Worm (Caenorhabditis elegans) whole organism, L3 larva: ENCODE data around the gene eef-1B.2.
A peak's percentile ranks its signal among the peaks of the same experiment; 100 is the strongest.

Experiments
- R02D3.7 ChIP-seq: fragments of 150-350 bp; optimal IDR thresholded peaks from 2 replicates; lab custom pipeline; 2014; ENCODE audit warnings: missing biosample characterization, missing genetic modification characterization
- aly-2 ChIP-seq: fragments of 150-350 bp; optimal IDR thresholded peaks from 2 replicates; lab custom pipeline; 2014; ENCODE audit warnings: missing biosample characterization, missing genetic modification characterization
- ama-1 ChIP-seq: fragments of 150-350 bp; optimal IDR thresholded peaks from 2 replicates; lab custom pipeline; 2018
- ceh-16 ChIP-seq: sonication (generic microtip); optimal IDR thresholded peaks from 2 replicates; lab custom pipeline; 2017; ENCODE audit warnings: missing biosample characterization, missing genetic modification characterization
- ceh-28 ChIP-seq: fragments of 150-350 bp; optimal IDR thresholded peaks from 2 replicates; lab custom pipeline; 2014; ENCODE audit warnings: missing biosample characterization, missing genetic modification reagents, missing genetic modification characterization
- egl-5 ChIP-seq: fragments of 150-350 bp; optimal IDR thresholded peaks from 2 replicates; lab custom pipeline; 2017; ENCODE audit warnings: missing biosample characterization, missing genetic modification reagents, missing genetic modification characterization, inconsistent platforms
- elt-2 ChIP-seq: sonication (generic microtip); optimal IDR thresholded peaks from 2 replicates; lab custom pipeline; 2016; ENCODE audit warnings: missing genetic modification reagents, mild to moderate bottlenecking, missing genetic modification characterization, missing compliant biosample characterization
- elt-3 ChIP-seq, 3 experiments: fragments of 150-350 bp in 1 of 3; sonication (generic microtip) in 2 of 3; optimal IDR thresholded peaks; 2 replicates in 2 of 3; 4 replicates in 1 of 3; lab custom pipeline; 2014 to 2017; ENCODE audit warnings: missing biosample characterization in 3 of 3, missing genetic modification characterization in 3 of 3
- eor-1 ChIP-seq, 2 experiments: fragments of 150-350 bp; optimal IDR thresholded peaks; 2 replicates each; lab custom pipeline; 2014 to 2018; ENCODE audit warnings: missing biosample characterization in 2 of 2, missing genetic modification characterization in 2 of 2
- fkh-10 ChIP-seq: sonication (generic microtip); optimal IDR thresholded peaks from 2 replicates; lab custom pipeline; 2017; ENCODE audit warnings: missing biosample characterization, missing genetic modification reagents, missing genetic modification characterization
- fkh-2 ChIP-seq: fragments of 150-350 bp; optimal IDR thresholded peaks from 2 replicates; lab custom pipeline; 2014; ENCODE audit warnings: missing biosample characterization, missing genetic modification reagents, missing genetic modification characterization
- fos-1 ChIP-seq: fragments of 150-350 bp; optimal IDR thresholded peaks from 2 replicates; lab custom pipeline; 2014; ENCODE audit warnings: missing biosample characterization, missing genetic modification characterization
- hmg-11 ChIP-seq: sonication (generic microtip); optimal IDR thresholded peaks from 2 replicates; lab custom pipeline; 2016; ENCODE audit warnings: missing genetic modification characterization, missing compliant biosample characterization
- jun-1 ChIP-seq: fragments of 150-350 bp; optimal IDR thresholded peaks from 2 replicates; lab custom pipeline; 2014; ENCODE audit warnings: missing biosample characterization, missing genetic modification reagents, missing genetic modification characterization
- lin-15B ChIP-seq: fragments of 150-350 bp; optimal IDR thresholded peaks from 2 replicates; lab custom pipeline; 2014; ENCODE audit warnings: missing biosample characterization, missing genetic modification characterization
- lin-39 ChIP-seq: fragments of 150-350 bp; optimal IDR thresholded peaks from 2 replicates; lab custom pipeline; 2018; ENCODE audit warnings: missing biosample characterization, missing genetic modification reagents, missing genetic modification characterization
- lsy-12 ChIP-seq: sonication (generic microtip); optimal IDR thresholded peaks from 2 replicates; lab custom pipeline; 2016; ENCODE audit warnings: mild to moderate bottlenecking, missing genetic modification characterization, missing compliant biosample characterization
- mdl-1 ChIP-seq: fragments of 150-350 bp; optimal IDR thresholded peaks from 2 replicates; lab custom pipeline; 2014; ENCODE audit warnings: missing biosample characterization, missing genetic modification characterization
- mml-1 ChIP-seq: fragments of 150-350 bp; sonication (generic microtip); optimal IDR thresholded peaks from 3 replicates; lab custom pipeline; 2014; ENCODE audit warnings: missing biosample characterization, missing genetic modification characterization
- nfya-1 ChIP-seq: sonication (generic microtip); optimal IDR thresholded peaks from 2 replicates; lab custom pipeline; 2017; ENCODE audit warnings: missing genetic modification characterization, mild to moderate bottlenecking, missing compliant biosample characterization, antibody characterized with exemption, moderate library complexity; ENCODE audit not compliant: insufficient read depth
- nhr-11 ChIP-seq: fragments of 150-350 bp; optimal IDR thresholded peaks from 2 replicates; lab custom pipeline; 2014; ENCODE audit warnings: missing biosample characterization, missing genetic modification characterization
- nhr-12 ChIP-seq: fragments of 150-350 bp; optimal IDR thresholded peaks from 2 replicates; lab custom pipeline; 2014; ENCODE audit warnings: missing biosample characterization, missing genetic modification characterization
- nhr-23 ChIP-seq: fragments of 150-350 bp; optimal IDR thresholded peaks from 2 replicates; lab custom pipeline; 2014; ENCODE audit warnings: missing biosample characterization, missing genetic modification reagents, missing genetic modification characterization
- nhr-237 ChIP-seq: fragments of 150-350 bp; optimal IDR thresholded peaks from 2 replicates; lab custom pipeline; 2014; ENCODE audit warnings: missing biosample characterization, missing genetic modification characterization
- nhr-25 ChIP-seq: sonication (generic microtip); optimal IDR thresholded peaks from 2 replicates; lab custom pipeline; 2017; ENCODE audit warnings: missing biosample characterization, missing genetic modification characterization
- nhr-28 ChIP-seq: fragments of 150-350 bp; optimal IDR thresholded peaks from 2 replicates; lab custom pipeline; 2014; ENCODE audit warnings: missing biosample characterization, missing genetic modification characterization
- nhr-43 ChIP-seq: sonication (generic microtip); optimal IDR thresholded peaks from 2 replicates; lab custom pipeline; 2016; ENCODE audit warnings: mild to moderate bottlenecking, missing genetic modification characterization, missing compliant biosample characterization; ENCODE audit not compliant: poor library complexity, severe bottlenecking
- nhr-76 ChIP-seq: fragments of 150-350 bp; sonication (generic microtip); optimal IDR thresholded peaks from 5 replicates; lab custom pipeline; 2014; ENCODE audit warnings: missing biosample characterization, missing genetic modification characterization
- nhr-77 ChIP-seq: fragments of 150-350 bp; optimal IDR thresholded peaks from 2 replicates; lab custom pipeline; 2014; ENCODE audit warnings: missing biosample characterization, missing genetic modification characterization
- pha-4 ChIP-seq: fragments of 150-350 bp; optimal IDR thresholded peaks from 2 replicates; lab custom pipeline; 2014; ENCODE audit warnings: missing biosample characterization, missing genetic modification reagents, missing genetic modification characterization
- pqm-1 ChIP-seq: fragments of 150-350 bp; optimal IDR thresholded peaks from 2 replicates; lab custom pipeline; 2017; ENCODE audit warnings: missing biosample characterization, missing genetic modification characterization, inconsistent platforms
- sea-2 ChIP-seq: fragments of 150-350 bp; sonication (generic microtip); optimal IDR thresholded peaks from 4 replicates; lab custom pipeline; 2014; ENCODE audit warnings: missing biosample characterization, missing genetic modification reagents, missing genetic modification characterization
- skn-1 ChIP-seq: fragments of 150-350 bp; optimal IDR thresholded peaks from 2 replicates; lab custom pipeline; 2014; ENCODE audit warnings: missing biosample characterization, missing genetic modification characterization
- snpc-4 ChIP-seq: fragments of 150-350 bp; optimal IDR thresholded peaks from 2 replicates; lab custom pipeline; 2014; ENCODE audit warnings: missing biosample characterization, missing genetic modification characterization
- tbx-2 ChIP-seq: sonication (generic microtip); optimal IDR thresholded peaks from 2 replicates; lab custom pipeline; 2016; ENCODE audit warnings: mild to moderate bottlenecking, missing genetic modification characterization, missing compliant biosample characterization
- unc-39 ChIP-seq: sonication (generic microtip); optimal IDR thresholded peaks from 4 replicates; lab custom pipeline; 2017; ENCODE audit warnings: missing biosample characterization, missing genetic modification characterization
- unc-62 ChIP-seq: fragments of 150-350 bp; sonication (generic microtip); optimal IDR thresholded peaks from 4 replicates; lab custom pipeline; 2014; ENCODE audit warnings: missing biosample characterization, missing genetic modification reagents, missing genetic modification characterization
- zag-1 ChIP-seq: fragments of 150-350 bp; optimal IDR thresholded peaks from 2 replicates; lab custom pipeline; 2014; ENCODE audit warnings: missing biosample characterization, missing genetic modification characterization
- ztf-11 ChIP-seq: fragments of 150-350 bp; optimal IDR thresholded peaks from 2 replicates; lab custom pipeline; 2014; ENCODE audit warnings: missing biosample characterization, missing genetic modification characterization
- ztf-4 ChIP-seq: fragments of 150-350 bp; optimal IDR thresholded peaks from 2 replicates; lab custom pipeline; 2014; ENCODE audit warnings: missing biosample characterization, missing genetic modification characterization

Gene eef-1B.2

DNA sequence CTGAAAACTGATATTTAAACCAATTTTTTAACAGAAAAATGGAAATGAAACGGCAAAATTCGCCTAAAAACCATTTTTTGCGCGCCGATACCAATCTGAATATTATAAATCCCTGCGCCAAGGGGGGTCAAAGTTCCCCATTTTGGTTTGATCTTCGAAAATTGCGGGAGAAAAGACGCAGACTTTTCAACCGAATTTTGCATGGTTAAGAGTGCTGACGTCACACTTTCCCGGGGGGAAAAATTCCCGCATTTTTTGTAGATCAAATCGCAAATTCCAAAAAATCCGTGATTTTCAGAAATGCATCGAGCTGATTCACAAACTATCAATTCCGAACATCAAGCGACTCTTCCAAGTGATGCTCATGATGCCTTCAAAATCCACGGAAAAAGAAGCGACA, 7.6 kb upstream of the eef-1B.2 start:
- TF ChIP-seq nhr-11 (tag; lab: Kevin White, UChicago) (no peak), ceh-16 (tag; lab: Kevin White, UChicago) (no peak), elt-3 (tag; optimal IDR thresholded peaks at IDR 0.05; lab: Kevin White, UChicago) (no peak)

- TF ChIP-seq ceh-16 (tag; lab: Kevin White, UChicago) = no peak
- TF ChIP-seq lin-39 = no peak
- no peak for TF ChIP-seq nfya-1
- no peak for TF ChIP-seq lin-15B (tag; lab: Kevin White, UChicago)
- TF ChIP-seq nhr-76 = no peak
Observed at ce11 chrIV:15037492-15037891, 361 bp downstream of the eef-1B.2 start.

- TF ChIP-seq ztf-4 (no peak), egl-5 (no peak), elt-3 (tag; optimal IDR thresholded peaks at IDR 0.05; lab: Kevin White, UChicago) (no peak), zag-1 (no peak), mml-1 (tag; lab: Kevin White, UChicago) (no peak), jun-1 (tag; lab: Kevin White, UChicago) (no peak), ztf-11 (tag; lab: Kevin White, UChicago) (no peak), eor-1 (tag; optimal IDR thresholded peaks at IDR 0.05; lab: Kevin White, UChicago) (no peak), lsy-12 (tag; lab: Kevin White, UChicago) (no peak), pqm-1 (tag; lab: Kevin White, UChicago) (no peak), sea-2 (GFP tag; lab: Kevin White, UChicago) (no peak), R02D3.7 (tag; lab: Kevin White, UChicago) (no peak), nhr-237 (no peak), nfya-1 (no peak), tbx-2 (tag; lab: Kevin White, UChicago) (no peak), aly-2 (tag; lab: Kevin White, UChicago) (no peak)
Observed at ce11 chrIV:15038821-15039220, 1.7 kb downstream of the eef-1B.2 start.

ce11 chrIV:15039477-15039876, 2.3 kb downstream of the eef-1B.2 start, which contains the start of gene hrpu-1:
Gene hrpu-1 (plus strand): TSS chrIV:15039616.
- TF ChIP-seq snpc-4 (tag; lab: Kevin White, UChicago) = peak; percentile 67
- no peak for TF ChIP-seq mml-1 (tag; lab: Kevin White, UChicago)
- TF ChIP-seq ztf-11 (tag; lab: Kevin White, UChicago) = no peak
- peak; percentile 87 for TF ChIP-seq pha-4 (tag; lab: Kevin White, UChicago)
- no peak for TF ChIP-seq nhr-12 (tag; lab: Kevin White, UChicago)
- peak; percentile 67 for TF ChIP-seq nhr-43 (tag; lab: Kevin White, UChicago)
- peak; percentile 68 for TF ChIP-seq hmg-11 (tag; lab: Kevin White, UChicago)
- peak; percentile 59 for TF ChIP-seq lin-39
- no peak for TF ChIP-seq unc-39
- TF ChIP-seq R02D3.7 (tag; lab: Kevin White, UChicago) = peak; percentile 56
- TF ChIP-seq elt-2 = peak; percentile 42
- peak; percentile 79 for TF ChIP-seq jun-1 (tag; lab: Kevin White, UChicago)
- peak; percentile 73 for TF ChIP-seq nhr-77
- TF ChIP-seq fkh-10 (GFP tag; lab: Kevin White, UChicago) = peak; percentile 2
- no peak for TF ChIP-seq unc-62 (GFP tag; lab: Kevin White, UChicago)
- TF ChIP-seq nhr-25 = peak; percentile 69
- TF ChIP-seq ceh-28 (tag; lab: Kevin White, UChicago) = peak; percentile 51
- TF ChIP-seq fos-1 (tag; lab: Kevin White, UChicago) = no peak
- TF ChIP-seq elt-3 (tag; optimal IDR thresholded peaks at IDR 0.05; lab: Kevin White, UChicago) = no peak
- TF ChIP-seq nhr-76 = no peak
- TF ChIP-seq pqm-1 (tag; lab: Kevin White, UChicago) = peak; percentile 35
- TF ChIP-seq lsy-12 (tag; lab: Kevin White, UChicago) = peak; percentile 16
- no peak for TF ChIP-seq nhr-11 (tag; lab: Kevin White, UChicago)
- peak; percentile 37 for TF ChIP-seq ztf-4
- TF ChIP-seq mdl-1 (tag; lab: Kevin White, UChicago) = no peak
- peak; percentile 80 for TF ChIP-seq ama-1 (lab: Kevin White, UChicago)
- peak; percentile 90 for TF ChIP-seq nfya-1
- peak; percentile 44 for TF ChIP-seq tbx-2 (tag; lab: Kevin White, UChicago)
- no peak for TF ChIP-seq fkh-2
- no peak for TF ChIP-seq nhr-28 (tag; lab: Kevin White, UChicago)
- peak; percentile 89 for TF ChIP-seq lin-15B (tag; lab: Kevin White, UChicago)
- no peak for TF ChIP-seq skn-1 (tag; lab: Kevin White, UChicago)
- peak; percentile 63 for TF ChIP-seq nhr-23 (tag; lab: Kevin White, UChicago)
- peak; percentile 46 for TF ChIP-seq aly-2 (tag; lab: Kevin White, UChicago)
